Fruit fly (Drosophila melanogaster) S2 (cell line): Measurements from ENCODE around the gene fok.

Experiments used
- CG8478 ChIP-seq: fragments of >200 bp; optimal IDR thresholded peaks from 2 replicates; lab custom pipeline; 2018
- CTCF ChIP-seq, 2 experiments: fragments of >200 bp; optimal IDR thresholded peaks; 2 replicates each; lab custom pipeline; 2018

fok gene

DNA sequence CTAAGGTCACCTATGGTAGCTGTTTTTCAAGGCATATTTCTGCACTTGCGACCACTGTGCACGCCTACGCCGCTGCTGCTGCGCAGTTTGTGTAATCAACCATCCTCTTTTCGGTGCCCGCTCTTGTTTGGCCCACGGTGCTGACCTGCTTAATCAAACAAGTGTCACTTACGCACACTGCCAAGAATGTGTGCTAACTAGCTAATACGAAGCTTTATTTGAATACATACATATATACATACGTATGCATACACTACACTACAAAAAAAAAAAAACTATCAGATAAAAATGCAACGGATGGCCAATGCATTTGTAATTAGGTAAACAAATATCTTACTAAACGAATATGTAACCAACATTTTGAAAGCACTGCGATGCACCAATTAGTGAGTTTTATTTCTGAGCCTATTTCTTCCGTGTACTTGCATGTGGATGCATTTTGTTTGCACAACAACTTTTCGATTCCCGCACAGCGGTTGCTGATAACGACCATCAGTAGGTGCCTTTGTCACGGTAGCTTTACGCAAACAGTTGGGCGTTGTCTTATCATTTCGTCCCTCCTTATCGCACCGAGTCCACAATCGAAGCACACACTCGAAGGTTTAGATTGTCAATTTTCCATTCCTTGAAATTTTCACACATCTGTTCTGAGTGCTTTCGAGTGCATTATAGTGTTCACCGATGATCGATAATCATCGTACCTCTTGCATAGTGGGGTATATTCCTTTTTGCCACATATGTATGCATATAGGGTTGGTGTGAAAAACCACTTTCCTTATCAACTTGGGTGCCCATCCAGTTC lies 1.6 kb upstream of the fok start:
- TF ChIP-seq CTCF (optimal IDR thresholded peaks at IDR 0.05; lab: Kevin White, UChicago) (no peak), CG8478 (lab: Kevin White, UChicago) (no peak)

DNA sequence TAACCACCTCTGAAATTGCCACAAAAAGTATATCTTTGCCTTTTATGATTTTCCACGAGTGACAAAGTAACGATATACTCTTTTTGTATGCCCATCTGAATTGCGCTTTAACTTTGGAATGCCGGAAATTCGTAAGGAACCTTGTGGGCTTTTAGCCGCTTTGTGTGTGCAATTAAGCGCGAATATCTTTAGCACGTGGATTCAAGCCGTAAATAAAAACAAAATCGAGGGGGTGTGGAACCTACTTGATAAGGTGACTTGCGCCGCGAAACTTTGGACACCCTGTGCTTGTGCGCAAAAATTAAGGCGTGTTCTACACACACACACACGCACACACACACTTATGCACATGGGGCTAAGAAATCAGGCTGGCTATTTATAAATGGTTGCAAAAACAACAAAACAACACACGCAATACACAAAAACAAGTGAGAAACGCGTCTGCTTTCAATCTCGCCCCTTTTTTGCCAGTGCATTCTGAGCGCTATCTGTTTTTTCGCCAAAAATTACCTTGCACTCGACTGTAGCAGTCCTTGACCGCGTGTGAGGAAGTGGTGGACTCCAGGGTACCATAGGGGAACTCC lies 710 bp downstream of the fok start:
- TF ChIP-seq CTCF (optimal IDR thresholded peaks at IDR 0.05; lab: Kevin White, UChicago), result no peak
- TF ChIP-seq CG8478 (lab: Kevin White, UChicago), result no peak

DNA sequence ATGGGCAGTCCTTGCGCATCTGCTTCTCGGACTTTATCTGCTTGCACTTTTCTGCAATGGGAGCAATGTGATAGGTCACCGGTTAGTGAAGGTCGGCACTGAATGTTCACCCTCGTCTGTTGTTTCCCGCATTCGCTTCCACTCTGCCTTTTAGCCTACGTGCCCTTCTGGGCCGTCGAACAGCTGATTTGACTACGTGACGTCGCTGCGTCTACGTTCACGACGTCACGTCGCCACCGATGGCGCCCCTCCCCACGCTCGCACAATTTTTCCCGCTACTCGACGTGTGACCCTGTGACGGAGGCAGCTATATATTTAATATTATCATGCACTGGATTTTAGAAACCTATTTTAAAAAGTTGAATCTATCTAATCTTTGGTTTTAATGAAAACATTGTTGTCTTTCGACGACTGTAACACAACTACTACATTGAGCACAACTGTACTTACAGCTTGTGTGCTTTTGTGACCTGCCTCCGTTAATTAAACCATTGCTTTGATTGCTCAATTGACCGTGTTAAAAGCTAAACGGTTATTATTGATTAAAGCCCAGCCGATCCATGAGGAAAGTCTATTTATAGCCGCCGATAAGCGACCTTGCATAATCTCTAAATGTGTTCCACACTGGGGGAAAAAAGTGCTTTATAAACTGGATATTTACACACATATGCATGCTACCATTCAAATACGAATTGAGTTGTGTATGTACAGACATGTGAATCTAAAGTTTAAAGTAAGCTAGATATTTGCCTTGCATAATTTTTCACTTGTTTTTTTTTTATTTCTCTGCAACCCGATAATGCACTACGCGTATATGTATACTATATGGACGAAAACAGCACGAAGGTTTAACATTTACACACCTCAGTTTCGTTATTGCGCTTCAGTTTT lies 1.7 kb downstream of the fok start:
- no peak for TF ChIP-seq CTCF (optimal IDR thresholded peaks at IDR 0.05; lab: Kevin White, UChicago)
- TF ChIP-seq CG8478 (lab: Kevin White, UChicago), result no peak

DNA sequence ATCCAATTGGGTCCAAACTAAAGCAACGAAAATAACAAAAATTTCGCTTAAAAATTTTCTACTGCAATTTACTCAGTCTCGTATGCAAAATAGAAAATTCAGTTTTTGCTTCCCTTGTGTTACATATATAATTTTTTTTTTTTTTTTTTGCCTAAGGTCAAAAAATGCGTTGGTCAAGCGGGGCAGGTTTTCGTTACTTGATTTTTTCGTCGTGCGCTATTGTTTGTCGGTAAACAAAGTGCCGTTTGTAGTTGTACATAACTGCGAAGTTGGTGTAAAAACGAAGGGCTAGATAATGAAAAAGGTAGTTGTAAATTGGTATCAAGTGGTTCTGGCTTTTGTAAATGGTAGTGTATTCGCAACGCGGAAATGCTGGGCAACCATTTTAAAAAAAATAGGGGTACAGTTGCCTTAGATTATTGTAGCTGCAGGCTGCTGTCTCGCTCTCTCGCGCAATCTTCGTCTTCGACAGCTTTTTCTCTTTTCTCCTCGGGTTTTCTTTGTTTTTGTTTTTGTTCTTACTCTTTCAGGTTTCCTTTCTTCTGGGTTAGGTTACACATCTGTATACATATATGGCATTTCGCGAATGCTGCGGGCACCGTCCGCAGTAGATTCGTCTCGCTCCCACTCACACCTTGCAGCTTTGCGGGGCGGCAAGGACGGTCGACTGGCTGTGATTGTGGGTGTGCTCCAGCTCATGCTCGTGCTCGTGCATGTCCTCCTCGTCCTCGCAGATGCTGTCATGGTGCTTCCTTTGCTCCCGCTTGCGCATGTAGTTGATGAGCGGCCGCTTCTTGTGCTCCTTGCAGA lies 2.5 kb downstream of the fok start:
- TF ChIP-seq CTCF (optimal IDR thresholded peaks at IDR 0.05; lab: Kevin White, UChicago), result no peak
- no peak for TF ChIP-seq CG8478 (lab: Kevin White, UChicago)

DNA sequence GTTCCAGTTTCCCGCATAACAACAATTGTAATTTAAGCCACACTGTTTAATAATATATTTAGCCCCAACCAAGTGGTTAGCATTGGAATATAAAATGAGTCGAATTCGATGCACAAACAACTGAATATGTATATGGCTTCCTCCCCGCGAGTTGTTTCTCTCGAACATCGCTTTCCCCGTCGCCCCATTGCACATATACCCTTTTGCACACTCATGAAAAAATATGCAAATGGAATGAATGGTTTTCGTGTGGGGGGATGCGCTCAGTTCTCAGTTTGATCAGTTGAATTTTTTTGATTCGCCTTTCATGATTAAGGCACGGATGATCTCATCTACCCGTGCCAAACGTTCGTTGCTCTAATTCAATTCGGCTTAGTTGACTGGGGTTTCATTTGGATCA lies 4.1 kb downstream of the fok start:
- TF ChIP-seq CG8478 (lab: Kevin White, UChicago), result no peak
- no peak for TF ChIP-seq CTCF (optimal IDR thresholded peaks at IDR 0.05; lab: Kevin White, UChicago)

DNA sequence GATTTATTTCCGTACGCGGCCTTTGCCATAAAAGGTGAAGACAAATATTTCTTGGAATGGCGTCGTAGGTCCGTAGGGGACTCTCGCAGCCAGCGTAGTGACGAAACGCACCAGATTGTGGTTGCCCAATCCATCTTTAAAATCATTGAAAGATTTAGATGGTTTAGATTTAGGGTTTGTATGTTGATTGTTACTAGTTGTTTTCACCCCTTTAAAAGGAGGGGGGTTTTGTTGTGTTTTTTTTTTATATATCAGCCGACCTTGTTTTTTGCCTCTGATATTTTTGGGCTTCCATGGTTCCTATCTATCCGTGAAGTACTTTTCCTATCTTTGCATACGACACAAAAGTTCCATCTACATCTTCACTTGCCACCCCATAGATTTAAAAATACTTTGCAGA lies 6.0 kb downstream of the fok start:
- TF ChIP-seq CG8478 (lab: Kevin White, UChicago) (no peak), CTCF (optimal IDR thresholded peaks at IDR 0.05; lab: Kevin White, UChicago) (no peak)

DNA sequence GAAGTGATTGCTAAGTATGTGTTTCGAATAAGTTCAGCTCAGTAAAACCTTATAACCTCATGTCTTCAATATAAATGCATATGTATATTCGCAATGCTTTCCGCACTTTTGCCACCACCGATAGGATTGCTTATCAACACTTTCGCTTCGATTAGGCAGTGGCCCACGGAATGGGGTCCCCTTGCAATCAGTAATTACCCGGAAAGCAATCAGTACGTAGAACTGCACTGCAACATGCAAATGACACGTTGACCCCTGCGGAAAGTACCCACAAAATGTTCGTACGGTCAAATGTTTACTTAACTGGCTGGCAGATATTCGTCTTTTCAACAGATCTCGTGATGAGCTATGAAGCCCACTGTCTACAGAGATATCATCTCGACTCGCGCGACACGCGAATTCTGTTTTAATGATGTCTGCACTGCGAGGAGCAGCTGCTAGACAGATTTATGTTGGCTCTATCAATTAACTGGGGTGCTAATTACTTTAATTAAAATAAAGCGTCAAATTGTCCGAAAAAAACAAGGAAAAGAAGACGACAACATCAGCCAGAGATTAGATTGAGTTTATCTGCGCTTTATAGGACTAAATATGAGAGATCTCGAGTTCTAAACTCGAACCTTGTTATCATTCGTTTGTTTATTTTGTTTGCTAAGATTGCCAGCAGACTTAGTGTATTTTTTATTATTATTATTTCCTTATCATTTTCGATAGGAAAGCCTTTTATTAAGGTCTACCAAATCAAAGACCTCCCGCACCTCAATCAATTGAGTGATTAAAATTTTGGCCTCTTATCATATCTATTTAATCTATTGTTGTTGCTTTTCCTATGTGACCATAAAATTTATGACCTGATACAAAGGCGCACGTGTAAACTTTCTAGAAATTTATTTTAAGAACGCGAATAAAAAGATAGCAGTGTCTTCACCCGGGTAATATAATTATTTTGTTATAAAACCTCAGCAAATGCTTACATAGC lies 7.2 kb downstream of the fok start:
- TF ChIP-seq CTCF (optimal IDR thresholded peaks at IDR 0.05; lab: Kevin White, UChicago), result no peak
- TF ChIP-seq CG8478 (lab: Kevin White, UChicago), result no peak

DNA sequence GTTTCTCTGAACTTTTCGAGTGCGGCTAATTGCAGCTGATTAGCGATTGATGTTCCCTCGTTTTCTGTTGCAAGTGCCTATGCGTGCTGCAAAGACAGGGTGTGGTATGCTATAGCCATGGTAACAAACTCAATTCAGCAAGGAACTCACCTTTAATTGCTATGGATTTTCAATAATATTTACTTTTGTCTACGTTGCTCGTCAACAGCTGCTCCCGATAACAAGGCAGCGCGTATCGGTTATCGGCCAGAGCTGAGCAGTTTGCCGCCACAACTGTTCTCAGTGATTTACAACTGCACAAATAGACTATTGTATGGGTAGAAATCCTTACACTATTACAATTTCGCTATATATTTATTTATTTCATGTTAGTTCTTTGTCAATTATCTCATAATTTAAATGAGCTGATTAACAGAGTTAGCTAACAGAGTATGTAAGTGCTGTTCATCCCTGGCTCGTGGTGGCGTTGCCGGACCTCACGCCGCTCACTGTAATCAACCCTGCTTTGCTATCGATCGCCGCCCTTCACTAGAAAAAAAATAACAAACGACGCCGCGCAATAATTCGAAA lies 9.6 kb downstream of the fok start, which contains the start of the genes pr and neb:
pr (minus strand) TSS at position 225 of the 570 bp plus-strand sequence.
neb (plus strand) TSS at position 524 of the 570 bp plus-strand sequence.
- no peak for TF ChIP-seq CG8478 (lab: Kevin White, UChicago)
- TF ChIP-seq CTCF (optimal IDR thresholded peaks at IDR 0.05; lab: Kevin White, UChicago), result no peak

DNA sequence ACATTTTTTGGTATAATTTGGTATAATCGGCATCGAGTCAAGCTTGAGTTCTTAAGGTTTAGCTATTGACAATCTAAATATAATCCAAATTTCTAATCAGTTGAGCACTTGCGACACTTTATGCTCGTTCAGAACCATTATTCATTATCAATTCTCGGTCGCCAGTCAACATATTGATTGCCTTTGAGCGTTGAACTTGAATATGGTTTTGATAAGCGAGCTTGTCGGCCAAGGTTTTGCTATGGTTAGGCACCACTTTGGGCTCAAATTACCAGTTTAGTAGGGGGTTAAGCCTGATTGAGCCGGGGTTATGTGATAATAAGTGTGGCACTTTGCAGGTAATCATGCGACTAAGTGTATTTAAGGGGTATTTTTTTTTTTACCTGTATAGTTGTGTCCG lies 10.5 kb downstream of the fok start:
- TF ChIP-seq CG8478 (lab: Kevin White, UChicago) (no peak), CTCF (optimal IDR thresholded peaks at IDR 0.05; lab: Kevin White, UChicago) (no peak)

DNA sequence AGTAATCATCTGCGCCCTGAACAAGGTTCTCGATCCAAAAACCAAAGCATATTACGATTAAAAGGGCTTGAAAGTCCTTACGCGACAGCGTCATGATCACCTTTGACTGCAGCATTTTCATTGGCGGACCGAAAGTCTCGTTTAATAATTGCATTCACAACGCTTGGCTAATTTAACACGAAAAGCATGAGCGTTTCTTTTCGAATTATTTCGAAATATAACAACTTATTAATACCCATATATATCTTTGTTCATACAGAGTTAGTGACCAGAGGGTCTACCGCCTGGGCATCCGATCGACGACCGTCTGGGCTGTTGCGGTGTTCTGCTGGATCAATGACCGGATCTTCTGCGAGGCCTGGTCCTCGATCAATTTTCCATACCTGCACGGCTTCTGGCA lies 12.8 kb downstream of the fok start, which contains the start of gene CG10730:
CG10730 (minus strand) TSS at position 101 of the 400 bp plus-strand sequence.
- TF ChIP-seq CG8478 (lab: Kevin White, UChicago) (no peak), CTCF (optimal IDR thresholded peaks at IDR 0.05; lab: Kevin White, UChicago) (no peak)

DNA sequence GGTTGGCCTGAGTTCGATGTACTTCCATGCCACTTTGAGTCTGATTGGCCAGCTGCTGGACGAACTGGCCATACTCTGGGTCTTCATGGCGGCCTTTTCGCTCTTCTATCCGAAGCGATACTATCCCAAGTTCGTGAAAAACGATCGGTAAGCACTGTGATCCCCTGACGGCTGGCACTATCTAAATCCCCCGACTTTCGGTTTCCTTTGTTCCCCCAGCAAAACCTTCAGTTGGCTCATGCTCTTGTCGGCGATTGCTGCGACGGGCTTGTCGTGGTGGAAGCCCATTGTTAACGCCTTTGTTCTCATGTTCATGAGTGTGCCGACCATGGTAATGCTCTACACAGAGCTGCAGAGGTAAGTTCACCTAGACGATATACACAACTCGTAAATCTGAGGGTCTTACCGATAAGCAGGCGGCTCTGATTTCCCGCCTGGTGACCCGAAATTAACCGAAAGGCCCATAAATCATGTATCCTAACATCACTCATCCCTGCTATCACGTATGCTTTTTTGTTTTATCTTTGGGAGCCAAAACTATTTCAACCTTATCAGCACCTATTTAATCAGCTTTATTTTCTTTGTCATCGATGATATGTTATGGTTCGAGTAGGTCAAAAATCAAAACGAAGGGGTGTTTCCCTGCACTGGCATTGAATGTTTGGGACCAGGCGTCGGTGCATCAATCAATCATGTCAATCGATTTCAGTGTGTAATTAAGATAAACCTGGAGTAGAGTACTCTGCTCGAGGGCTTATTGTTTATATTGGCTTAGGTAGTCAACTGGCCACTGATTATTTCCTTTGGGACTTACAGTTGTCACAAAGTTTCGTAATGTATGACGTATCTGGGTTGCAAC lies 15.5 kb downstream of the fok start:
- TF ChIP-seq CG8478 (lab: Kevin White, UChicago) (no peak), CTCF (optimal IDR thresholded peaks at IDR 0.05; lab: Kevin White, UChicago) (no peak)

DNA sequence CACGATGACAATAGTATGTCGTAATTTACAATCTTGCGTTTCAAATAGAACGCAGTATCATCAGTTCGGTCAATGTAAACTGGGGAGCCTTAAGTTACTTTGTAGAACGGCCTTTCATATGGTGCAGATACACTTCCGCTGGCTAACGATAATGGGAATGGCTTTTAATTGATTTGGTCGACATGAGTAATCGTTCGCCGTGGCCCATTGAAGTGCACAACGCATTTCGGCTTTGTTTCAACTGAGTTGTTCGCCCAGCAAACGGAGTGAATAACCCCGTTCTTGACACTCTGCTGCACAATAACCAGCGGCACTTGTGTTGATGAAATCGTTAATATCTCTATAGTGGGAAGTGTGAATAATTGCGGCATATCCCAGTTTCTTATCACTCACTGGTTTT lies 16.9 kb downstream of the fok start:
- TF ChIP-seq CTCF (optimal IDR thresholded peaks at IDR 0.05; lab: Kevin White, UChicago), result no peak
- TF ChIP-seq CG8478 (lab: Kevin White, UChicago), result no peak
